Fruit fly (Drosophila melanogaster) whole organism, embryonic: Measurements from ENCODE around the gene CG31549.

ENCODE experiments used
- Abd-B ChIP-seq: fragments of 200-800 bp; sonication (Bioruptor generic); optimal IDR thresholded peaks from 2 replicates; lab custom pipeline; 2018; ENCODE audit warnings: missing biosample characterization, mild to moderate bottlenecking, missing genetic modification characterization, moderate library complexity
- CG10366 ChIP-seq: fragments of 200-800 bp; sonication (Bioruptor generic); IDR thresholded peaks from 2 replicates; pipeline ENCODE4 v1.3.6; 2022; ENCODE audit warnings: missing biosample characterization, missing genetic modification characterization
- CG11560 ChIP-seq: fragments of 200-800 bp; sonication (Bioruptor generic); IDR thresholded peaks from 3 replicates; pipeline ENCODE4 v1.3.6; 2022; ENCODE audit warnings: missing biosample characterization, missing genetic modification characterization
- CG12744 ChIP-seq: fragments of 200-800 bp; sonication (Bioruptor generic); optimal IDR thresholded peaks from 2 replicates; lab custom pipeline; 2016; ENCODE audit warnings: missing biosample characterization, missing genetic modification characterization
- CG13894 ChIP-seq: fragments of 200-800 bp; sonication (Bioruptor generic); optimal IDR thresholded peaks from 3 replicates; lab custom pipeline; 2018; ENCODE audit warnings: missing biosample characterization, mild to moderate bottlenecking, missing genetic modification characterization, moderate library complexity
- CG15269 ChIP-seq: fragments of 200-800 bp; sonication (Bioruptor generic); optimal IDR thresholded peaks from 2 replicates; lab custom pipeline; 2018; ENCODE audit warnings: missing biosample characterization, mild to moderate bottlenecking, missing genetic modification characterization, moderate library complexity
- CG17186 ChIP-seq: fragments of 200-800 bp; sonication (Bioruptor generic); optimal IDR thresholded peaks from 3 replicates; lab custom pipeline; 2017; ENCODE audit warnings: missing biosample characterization, missing genetic modification reagents, missing genetic modification characterization
- CG17328 ChIP-seq: fragments of 200-800 bp; sonication (Bioruptor generic); IDR thresholded peaks from 2 replicates; pipeline ENCODE4 v1.3.6; 2022; ENCODE audit warnings: missing biosample characterization, missing genetic modification characterization
- CG17568 ChIP-seq: fragments of 200-800 bp; sonication (Bioruptor generic); optimal IDR thresholded peaks from 2 replicates; lab custom pipeline; 2018; ENCODE audit warnings: missing biosample characterization, mild to moderate bottlenecking, missing genetic modification characterization, moderate library complexity
- CG18599 ChIP-seq: fragments of 200-800 bp; sonication (Bioruptor generic); optimal IDR thresholded peaks from 3 replicates; lab custom pipeline; 2017; ENCODE audit warnings: missing biosample characterization, missing genetic modification characterization, mild to moderate bottlenecking, moderate library complexity, missing genetic modification reagents
- CG2875 ChIP-seq: fragments of 200-800 bp; sonication (Bioruptor generic); optimal IDR thresholded peaks from 2 replicates; lab custom pipeline; 2017; ENCODE audit warnings: missing biosample characterization, mild to moderate bottlenecking, missing genetic modification characterization, missing genetic modification reagents
- CG34422 ChIP-seq: fragments of 200-800 bp; sonication (Bioruptor generic); IDR thresholded peaks from 3 replicates; pipeline ENCODE4 v1.3.6; 2022; ENCODE audit warnings: missing biosample characterization, missing genetic modification characterization
- CG8089 ChIP-seq: fragments of 200-800 bp; sonication (Bioruptor generic); optimal IDR thresholded peaks from 3 replicates; lab custom pipeline; 2016; ENCODE audit warnings: missing biosample characterization, missing genetic modification characterization
- CG8281 ChIP-seq: fragments of 200-800 bp; sonication (Bioruptor generic); optimal IDR thresholded peaks from 2 replicates; lab custom pipeline; 2018; ENCODE audit warnings: missing biosample characterization, mild to moderate bottlenecking, missing genetic modification characterization, moderate library complexity
- CG9215 ChIP-seq: fragments of 200-800 bp; sonication (Bioruptor generic); IDR thresholded peaks from 2 replicates; pipeline ENCODE4 v1.3.6; 2022; ENCODE audit warnings: missing biosample characterization, missing genetic modification characterization
- CG9609 ChIP-seq: fragments of 200-800 bp; sonication (Bioruptor generic); optimal IDR thresholded peaks from 3 replicates; lab custom pipeline; 2016; ENCODE audit warnings: missing biosample characterization, missing genetic modification characterization
- CG9876 ChIP-seq: fragments of 200-800 bp; sonication (Bioruptor generic); optimal IDR thresholded peaks from 2 replicates; lab custom pipeline; 2016; ENCODE audit warnings: missing biosample characterization, missing genetic modification characterization
- CHES-1-like ChIP-seq: fragments of 200-800 bp; sonication (Bioruptor generic); optimal IDR thresholded peaks from 2 replicates; lab custom pipeline; 2016; ENCODE audit warnings: missing biosample characterization, missing genetic modification characterization
- Dip3 ChIP-seq: fragments of 200-800 bp; sonication (Bioruptor generic); optimal IDR thresholded peaks from 3 replicates; lab custom pipeline; 2016; ENCODE audit warnings: missing biosample characterization, missing genetic modification characterization
- Doc2 ChIP-seq: fragments of 200-800 bp; sonication (Bioruptor generic); IDR thresholded peaks from 2 replicates; pipeline ENCODE4 v1.3.6; 2022; ENCODE audit warnings: missing biosample characterization, missing genetic modification characterization
- Dp ChIP-seq: fragments of 200-800 bp; sonication (Bioruptor generic); optimal IDR thresholded peaks from 2 replicates; lab custom pipeline; 2018; ENCODE audit warnings: missing biosample characterization, mild to moderate bottlenecking, missing genetic modification characterization, moderate library complexity
- Gug ChIP-seq: fragments of 200-800 bp; sonication (Bioruptor generic); IDR thresholded peaks from 4 replicates; pipeline ENCODE4 v1.3.6; 2022; ENCODE audit warnings: missing biosample characterization, missing genetic modification characterization
- H15 ChIP-seq: fragments of 200-800 bp; sonication (Bioruptor generic); IDR thresholded peaks from 3 replicates; pipeline ENCODE4 v1.3.6; 2022; ENCODE audit warnings: missing biosample characterization, missing genetic modification characterization
- HLH3B ChIP-seq: fragments of 200-800 bp; sonication (Bioruptor generic); IDR thresholded peaks from 2 replicates; pipeline ENCODE4 v1.3.6; 2022; ENCODE audit warnings: missing biosample characterization, missing genetic modification characterization
- HmgZ ChIP-seq: fragments of 200-800 bp; sonication (Bioruptor generic); optimal IDR thresholded peaks from 2 replicates; lab custom pipeline; 2018; ENCODE audit warnings: missing biosample characterization, mild to moderate bottlenecking, missing genetic modification characterization
- NFAT ChIP-seq: fragments of 200-800 bp; sonication (Bioruptor generic); IDR thresholded peaks from 2 replicates; pipeline ENCODE4 v1.3.6; 2022; ENCODE audit warnings: missing biosample characterization, missing genetic modification characterization
- Oaz ChIP-seq: fragments of 200-800 bp; sonication (Bioruptor generic); IDR thresholded peaks from 2 replicates; pipeline ENCODE4 v1.3.6; 2022; ENCODE audit warnings: missing biosample characterization, missing genetic modification characterization
- Opbp ChIP-seq: fragments of 200-800 bp; sonication (Bioruptor generic); IDR thresholded peaks from 3 replicates; pipeline ENCODE4 v1.3.6; 2022; ENCODE audit warnings: missing biosample characterization, missing genetic modification characterization; ENCODE audit not compliant: partially characterized antibody
- Ravus ChIP-seq: fragments of 200-800 bp; sonication (Bioruptor generic); IDR thresholded peaks from 2 replicates; pipeline ENCODE4 v1.3.6; 2022; ENCODE audit warnings: missing biosample characterization, missing genetic modification characterization
- Rx ChIP-seq: fragments of 200-800 bp; sonication (Bioruptor generic); IDR thresholded peaks from 2 replicates; pipeline ENCODE4 v1.3.6; 2022; ENCODE audit warnings: missing biosample characterization, missing genetic modification characterization
- Ssrp ChIP-seq: fragments of 200-800 bp; sonication (Bioruptor generic); optimal IDR thresholded peaks from 2 replicates; lab custom pipeline; 2018; ENCODE audit warnings: missing biosample characterization, mild to moderate bottlenecking, missing genetic modification characterization, moderate library complexity
- Xbp1 ChIP-seq: fragments of 200-800 bp; sonication (Bioruptor generic); optimal IDR thresholded peaks from 3 replicates; lab custom pipeline; 2016; ENCODE audit warnings: missing biosample characterization, mild to moderate bottlenecking, missing genetic modification characterization
- aop ChIP-seq: fragments of 200-800 bp; sonication (Bioruptor generic); IDR thresholded peaks from 2 replicates; pipeline ENCODE4 v1.3.6; 2022; ENCODE audit warnings: missing biosample characterization, missing genetic modification characterization
- bcd ChIP-seq: fragments of 200-800 bp; sonication (Bioruptor generic); optimal IDR thresholded peaks from 2 replicates; lab custom pipeline; 2017; ENCODE audit warnings: missing biosample characterization, mild to moderate bottlenecking, missing genetic modification characterization
- corto ChIP-seq: fragments of 200-800 bp; sonication (Bioruptor generic); optimal IDR thresholded peaks from 2 replicates; lab custom pipeline; 2016; ENCODE audit warnings: missing biosample characterization, mild to moderate bottlenecking, missing genetic modification characterization, moderate library complexity
- dpn ChIP-seq, 2 experiments: fragments of 200-800 bp; sonication (Bioruptor generic); optimal IDR thresholded peaks; 3 replicates each; lab custom pipeline; 2016; ENCODE audit warnings: missing biosample characterization in 2 of 2, missing genetic modification characterization in 2 of 2
- emc ChIP-seq: fragments of 200-800 bp; sonication (Bioruptor generic); optimal IDR thresholded peaks from 2 replicates; lab custom pipeline; 2016; ENCODE audit warnings: missing biosample characterization, missing genetic modification characterization
- grn ChIP-seq: fragments of 200-800 bp; sonication (Bioruptor generic); optimal IDR thresholded peaks from 3 replicates; lab custom pipeline; 2017; ENCODE audit warnings: missing biosample characterization, missing genetic modification characterization
- ham ChIP-seq: fragments of 200-800 bp; sonication (Bioruptor generic); IDR thresholded peaks from 2 replicates; pipeline ENCODE4 v1.3.6; 2022; ENCODE audit warnings: missing biosample characterization, missing genetic modification characterization
- ind ChIP-seq: fragments of 200-800 bp; sonication (Bioruptor generic); optimal IDR thresholded peaks from 3 replicates; lab custom pipeline; 2016; ENCODE audit warnings: missing biosample characterization, missing genetic modification characterization
- kni ChIP-seq: fragments of 200-800 bp; sonication (Bioruptor generic); optimal IDR thresholded peaks from 3 replicates; lab custom pipeline; 2017; ENCODE audit warnings: mild to moderate bottlenecking, missing biosample characterization, missing genetic modification reagents, missing genetic modification characterization
- nom ChIP-seq: fragments of 200-800 bp; sonication (Bioruptor generic); optimal IDR thresholded peaks from 2 replicates; lab custom pipeline; 2017; ENCODE audit warnings: missing biosample characterization, missing genetic modification characterization, mild to moderate bottlenecking, moderate library complexity, missing genetic modification reagents
- onecut ChIP-seq: fragments of 200-800 bp; sonication (Bioruptor generic); IDR thresholded peaks from 2 replicates; pipeline ENCODE4 v1.3.6; 2022; ENCODE audit warnings: missing biosample characterization, missing genetic modification characterization
- org-1 ChIP-seq: fragments of 200-800 bp; sonication (Bioruptor generic); optimal IDR thresholded peaks from 2 replicates; lab custom pipeline; 2017; ENCODE audit warnings: missing biosample characterization, missing genetic modification characterization
- otp ChIP-seq: fragments of 200-800 bp; sonication (Bioruptor generic); IDR thresholded peaks from 3 replicates; pipeline ENCODE4, ENCODE4 v1.3.6; 2022; ENCODE audit warnings: missing biosample characterization, missing genetic modification characterization
- sisA ChIP-seq: fragments of 200-800 bp; sonication (Bioruptor generic); IDR thresholded peaks from 2 replicates; pipeline ENCODE4 v1.3.6; 2022; ENCODE audit warnings: missing biosample characterization, missing genetic modification characterization
- sug ChIP-seq: fragments of 200-800 bp; optimal IDR thresholded peaks from 2 replicates; lab custom pipeline; 2019; ENCODE audit warnings: missing biosample characterization, mild to moderate bottlenecking, missing genetic modification characterization, moderate library complexity
- tna ChIP-seq: fragments of 200-800 bp; sonication (Bioruptor generic); IDR thresholded peaks from 2 replicates; pipeline ENCODE4 v1.3.6; 2022; ENCODE audit warnings: missing biosample characterization, missing genetic modification characterization; ENCODE audit not compliant: partially characterized antibody
- trh ChIP-seq: fragments of 200-800 bp; sonication (Bioruptor generic); optimal IDR thresholded peaks from 2 replicates; lab custom pipeline; 2016; ENCODE audit warnings: missing biosample characterization, missing genetic modification characterization
- unc-4 ChIP-seq: fragments of 200-800 bp; sonication (Bioruptor generic); IDR thresholded peaks from 2 replicates; pipeline ENCODE4 v1.3.6; 2022; ENCODE audit warnings: missing biosample characterization, missing genetic modification characterization; ENCODE audit not compliant: partially characterized antibody
- vnd ChIP-seq: fragments of 200-800 bp; sonication (Bioruptor generic); IDR thresholded peaks from 3 replicates; pipeline ENCODE4 v1.3.6; 2022; ENCODE audit warnings: missing biosample characterization, missing genetic modification characterization; ENCODE audit not compliant: partially characterized antibody

Gene CG31549

DNA sequence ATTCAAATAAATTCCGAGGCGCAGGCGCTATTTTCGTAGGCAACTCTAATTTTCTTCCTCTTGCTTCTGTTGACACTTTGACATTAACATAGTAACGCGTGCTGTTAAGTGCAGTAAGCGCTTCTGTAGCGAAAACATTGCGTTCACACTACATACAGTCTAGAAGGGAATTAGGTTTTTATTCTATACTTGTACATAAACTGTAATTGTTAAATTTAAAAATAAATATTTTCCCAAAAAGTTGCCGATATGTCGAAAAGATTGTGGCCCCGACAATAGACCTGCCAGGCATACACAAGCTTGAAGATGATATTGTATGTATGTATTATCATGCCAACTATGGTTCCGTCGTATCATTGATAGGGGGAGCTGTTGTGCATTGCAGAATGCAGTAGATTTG lies 25.5 kb upstream of the CG31549 start, which contains the start of gene asl (continued):
- TF ChIP-seq Doc2 (no peak), emc (GFP tag; lab: Kevin White, UChicago) (peak; percentile 7), CG9609 (peak; percentile 11), Dip3 (GFP tag; lab: Kevin White, UChicago) (peak; percentile 73), Gug (GFP tag; lab: Robert Waterston, UW) (no peak), Ravus (no peak), NFAT (no peak), dpn (GFP tag; optimal IDR thresholded peaks at IDR 0.05; lab: Kevin White, UChicago) (peak; percentile 56 to 65), HLH3B (GFP tag; lab: Robert Waterston, UW) (no peak), H15 (GFP tag; lab: Robert Waterston, UW) (no peak), sisA (GFP tag; lab: Robert Waterston, UW) (peak; percentile 49; the same call in 1 of the 2 replicates), nom (GFP tag; lab: Kevin White, UChicago) (peak; percentile 48), CG17568 (GFP tag; lab: Kevin White, UChicago) (no peak), org-1 (GFP tag; lab: Kevin White, UChicago) (no peak), Abd-B (GFP tag; lab: Kevin White, UChicago) (peak; percentile 68), CG12744 (GFP tag; lab: Kevin White, UChicago) (peak; percentile 32), HmgZ (peak; percentile 76), otp (GFP tag; lab: Robert Waterston, UW) (0 out of 3 replicates have a peak, but pooled peaks have one; percentile 33), CG34422 (peak; percentile 64; the same call in 1 of the 3 replicates), CHES-1-like (GFP tag; lab: Kevin White, UChicago) (peak; percentile 58), Dp (GFP tag; lab: Kevin White, UChicago) (peak; percentile 84), tna (GFP tag; lab: Robert Waterston, UW) (no peak), unc-4 (GFP tag; lab: Robert Waterston, UW) (no peak), CG8281 (tag; lab: Kevin White, UChicago) (no peak), bcd (GFP tag; lab: Kevin White, UChicago) (peak; percentile 62), CG18599 (GFP tag; lab: Kevin White, UChicago) (no peak), CG10366 (GFP tag; lab: Robert Waterston, UW) (peak; percentile 61), corto (GFP tag; lab: Kevin White, UChicago) (peak; percentile 25), vnd (GFP tag; lab: Robert Waterston, UW) (no peak), CG15269 (tag; lab: Kevin White, UChicago) (no peak), CG17186 (GFP tag; lab: Kevin White, UChicago) (peak; percentile 100), CG9876 (GFP tag; lab: Kevin White, UChicago) (peak; percentile 19), Xbp1 (GFP tag; lab: Kevin White, UChicago) (peak; percentile 69), aop (GFP tag; lab: Robert Waterston, UW) (no peak), onecut (GFP tag; lab: Robert Waterston, UW) (peak; percentile 58), trh (GFP tag; lab: Kevin White, UChicago) (no peak), ind (GFP tag; lab: Kevin White, UChicago) (no peak), ham (GFP tag; lab: Robert Waterston, UW) (no peak), CG11560 (tag; lab: Robert Waterston, UW) (no peak), CG8089 (GFP tag; lab: Kevin White, UChicago) (peak; percentile 42), CG9215 (GFP tag; lab: Robert Waterston, UW) (peak; percentile 26; the same call in 1 of the 2 replicates), Ssrp (tag; lab: Kevin White, UChicago) (peak; percentile 57), Oaz (GFP tag; lab: Robert Waterston, UW) (peak; percentile 49), grn (GFP tag; lab: Kevin White, UChicago) (no peak), Opbp (no peak), CG17328 (GFP tag; lab: Robert Waterston, UW) (peak; percentile 57), sug (tag; lab: Kevin White, UChicago) (peak; percentile 64), CG13894 (tag; lab: Kevin White, UChicago) (peak; percentile 68), kni (GFP tag; lab: Kevin White, UChicago) (peak; percentile 48), Rx (GFP tag; lab: Robert Waterston, UW) (peak; percentile 51), CG2875 (peak; percentile 11)
